Fruit fly (Drosophila melanogaster) whole organism, pupa: ENCODE measurements around the gene CG12983.

Source experiments
- CG10348 ChIP-seq: fragments of 200-800 bp; sonication (Bioruptor generic); IDR thresholded peaks from 2 replicates; pipeline ENCODE4 v1.3.6; 2022; ENCODE audit warnings: missing biosample characterization, missing genetic modification characterization
- CG12605 ChIP-seq: fragments of 200-800 bp; sonication (Bioruptor generic); IDR thresholded peaks from 2 replicates; pipeline ENCODE4 v1.3.6; 2022; ENCODE audit warnings: missing biosample characterization, missing genetic modification characterization
- CG13204 ChIP-seq: fragments of 200-800 bp; sonication (Bioruptor generic); optimal IDR thresholded peaks from 2 replicates; lab custom pipeline; 2018; ENCODE audit warnings: missing biosample characterization, mild to moderate bottlenecking, missing genetic modification characterization, moderate library complexity
- CG14655 ChIP-seq: fragments of 200-800 bp; sonication (Bioruptor generic); optimal IDR thresholded peaks from 3 replicates; lab custom pipeline; 2017; ENCODE audit warnings: mild to moderate bottlenecking, missing biosample characterization, missing genetic modification reagents, missing genetic modification characterization
- CG15710 ChIP-seq: fragments of 200-800 bp; sonication (Bioruptor generic); optimal IDR thresholded peaks from 2 replicates; lab custom pipeline; 2018; ENCODE audit warnings: missing biosample characterization, mild to moderate bottlenecking, missing genetic modification characterization, moderate library complexity
- CG17806 ChIP-seq: fragments of 200-800 bp; sonication (Bioruptor generic); optimal IDR thresholded peaks from 2 replicates; lab custom pipeline; 2018; ENCODE audit warnings: missing biosample characterization, mild to moderate bottlenecking, missing genetic modification characterization, moderate library complexity
- CG32121 ChIP-seq: fragments of 200-800 bp; sonication (Bioruptor generic); IDR thresholded peaks from 2 replicates; pipeline ENCODE4 v1.3.6; 2022; ENCODE audit warnings: missing biosample characterization, missing genetic modification characterization
- CG34367 ChIP-seq: fragments of 200-800 bp; sonication (Bioruptor generic); optimal IDR thresholded peaks from 2 replicates; lab custom pipeline; 2018; ENCODE audit warnings: missing biosample characterization, mild to moderate bottlenecking, missing genetic modification characterization
- CG4496 ChIP-seq: fragments of 200-800 bp; sonication (Bioruptor generic); IDR thresholded peaks from 3 replicates; pipeline ENCODE4 v1.3.6; 2022; ENCODE audit warnings: missing biosample characterization, missing genetic modification characterization
- CG8159 ChIP-seq: fragments of 200-800 bp; sonication (Bioruptor generic); optimal IDR thresholded peaks from 3 replicates; lab custom pipeline; 2018; ENCODE audit warnings: missing biosample characterization, mild to moderate bottlenecking, missing genetic modification characterization, moderate library complexity
- CG8301 ChIP-seq: fragments of 200-800 bp; sonication (Bioruptor generic); optimal IDR thresholded peaks from 2 replicates; lab custom pipeline; 2018; ENCODE audit warnings: missing biosample characterization, mild to moderate bottlenecking, missing genetic modification characterization
- CG9948 ChIP-seq: fragments of 200-800 bp; sonication (Bioruptor generic); optimal IDR thresholded peaks from 2 replicates; lab custom pipeline; 2018; ENCODE audit warnings: missing biosample characterization, mild to moderate bottlenecking, missing genetic modification characterization, moderate library complexity
- D1 ChIP-seq: fragments of 200-800 bp; sonication (Bioruptor generic); optimal IDR thresholded peaks from 2 replicates; lab custom pipeline; 2018; ENCODE audit warnings: missing biosample characterization, mild to moderate bottlenecking, missing genetic modification characterization, moderate library complexity
- EcR ChIP-seq: fragments of 200-800 bp; sonication (Bioruptor generic); optimal IDR thresholded peaks from 3 replicates; lab custom pipeline; 2019; ENCODE audit warnings: missing biosample characterization, missing genetic modification characterization, mild to moderate bottlenecking, moderate library complexity, missing genetic modification reagents
- Ets98B ChIP-seq: fragments of 200-800 bp; sonication (Bioruptor generic); IDR thresholded peaks from 2 replicates; pipeline ENCODE4 v1.3.6; 2022; ENCODE audit warnings: missing biosample characterization, missing genetic modification characterization
- Pif1A ChIP-seq: fragments of 200-800 bp; sonication (Bioruptor generic); optimal IDR thresholded peaks from 3 replicates; lab custom pipeline; 2016; ENCODE audit warnings: missing biosample characterization, missing genetic modification characterization
- Pif1B ChIP-seq: fragments of 200-800 bp; sonication (Bioruptor generic); optimal IDR thresholded peaks from 3 replicates; lab custom pipeline; 2016; ENCODE audit warnings: missing biosample characterization, missing genetic modification characterization
- Snoo ChIP-seq: fragments of 200-800 bp; sonication (Bioruptor generic); optimal IDR thresholded peaks from 3 replicates; lab custom pipeline; 2017; ENCODE audit warnings: missing biosample characterization, mild to moderate bottlenecking, missing genetic modification characterization, inconsistent platforms
- fd96Ca ChIP-seq: fragments of 200-800 bp; sonication (Bioruptor generic); IDR thresholded peaks from 3 replicates; pipeline ENCODE4 v1.3.6; 2022; ENCODE audit warnings: missing biosample characterization, missing genetic modification characterization
- gl ChIP-seq: fragments of 200-800 bp; sonication (Bioruptor generic); optimal IDR thresholded peaks from 2 replicates; lab custom pipeline; 2018; ENCODE audit warnings: missing biosample characterization, mild to moderate bottlenecking, missing genetic modification characterization
- rn ChIP-seq: fragments of 200-800 bp; sonication (Bioruptor generic); IDR thresholded peaks from 2 replicates; pipeline ENCODE4 v1.3.6; 2022; ENCODE audit warnings: missing biosample characterization, missing genetic modification characterization

CG12983 gene

dm6 chr3L:20976967-20977720, 10.6 kb upstream of the CG12983 start:
- TF ChIP-seq CG4496 (GFP tag; lab: Robert Waterston, UW), result no peak
- TF ChIP-seq rn, result no peak
- TF ChIP-seq CG9948 (tag; lab: Kevin White, UChicago), result no peak
- TF ChIP-seq CG8301, result no peak
- no peak for TF ChIP-seq CG8159 (tag; lab: Kevin White, UChicago)
- no peak for TF ChIP-seq D1
- TF ChIP-seq Pif1A (GFP tag; lab: Kevin White, UChicago), result no peak
- TF ChIP-seq Ets98B, result no peak
- TF ChIP-seq, all 21 proteins: peak for 0

dm6 chr3L:20976383-20976782, 9.8 kb upstream of the CG12983 start:
- no peak for TF ChIP-seq CG4496 (GFP tag; lab: Robert Waterston, UW)
- TF ChIP-seq gl (tag; lab: Kevin White, UChicago), result no peak
- TF ChIP-seq Pif1B (GFP tag; lab: Kevin White, UChicago), result no peak
- TF ChIP-seq Snoo, result no peak
- TF ChIP-seq D1, result no peak
- TF ChIP-seq Pif1A (GFP tag; lab: Kevin White, UChicago), result no peak
- TF ChIP-seq CG13204 (GFP tag; lab: Kevin White, UChicago), result no peak
- TF ChIP-seq EcR, result no peak
- no peak for TF ChIP-seq CG10348
- TF ChIP-seq CG8159 (tag; lab: Kevin White, UChicago), result no peak
- no peak for TF ChIP-seq CG14655 (GFP tag; lab: Kevin White, UChicago)
- no peak for TF ChIP-seq CG8301
- TF ChIP-seq CG15710, result no peak
- no peak for TF ChIP-seq CG34367
- TF ChIP-seq CG12605 (GFP tag; lab: Robert Waterston, UW), result no peak
- TF ChIP-seq CG9948 (tag; lab: Kevin White, UChicago), result no peak
- no peak for TF ChIP-seq Ets98B
- TF ChIP-seq rn, result no peak

- no peak for TF ChIP-seq CG14655 (GFP tag; lab: Kevin White, UChicago)
- no peak for TF ChIP-seq Pif1B (GFP tag; lab: Kevin White, UChicago)
- TF ChIP-seq fd96Ca, result no peak
- TF ChIP-seq Snoo, result no peak
- TF ChIP-seq EcR, result no peak
- no peak for TF ChIP-seq CG12605 (GFP tag; lab: Robert Waterston, UW)
- no peak for TF ChIP-seq CG9948 (tag; lab: Kevin White, UChicago)
- no peak for TF ChIP-seq CG17806
- TF ChIP-seq Ets98B, result no peak
- TF ChIP-seq CG4496 (GFP tag; lab: Robert Waterston, UW), result no peak
Observed at dm6 chr3L:20974600-20974999, 8.0 kb upstream of the CG12983 start, which contains the start of gene CG33286. TSS of gene CG33286 (minus strand) at chr3L:20974700.

dm6 chr3L:20970563-20970962, 4.0 kb upstream of the CG12983 start, which contains the start of gene CG33287:
TSS of gene CG33287 (minus strand) at chr3L:20970663.
- TF ChIP-seq CG32121 (GFP tag; lab: Robert Waterston, UW) (no peak), CG14655 (GFP tag; lab: Kevin White, UChicago) (no peak), Pif1A (GFP tag; lab: Kevin White, UChicago) (no peak), gl (tag; lab: Kevin White, UChicago) (no peak)
- TF ChIP-seq, all 21 proteins: peak for 0

- no peak for TF ChIP-seq CG15710
- TF ChIP-seq CG4496 (GFP tag; lab: Robert Waterston, UW), result no peak
- TF ChIP-seq CG10348, result no peak
- no peak for TF ChIP-seq CG12605 (GFP tag; lab: Robert Waterston, UW)
- TF ChIP-seq, all 21 proteins: peak for 0
Observed at dm6 chr3L:20962455-20962854, 4.1 kb downstream of the CG12983 start, which contains the start of gene CG10587. TSS of gene CG10587 (minus strand) at chr3L:20962555.

dm6 chr3L:20961286-20961685, 5.3 kb downstream of the CG12983 start, which contains the start of gene CG11037:
TSS of gene CG11037 (minus strand) at chr3L:20961386.
- TF ChIP-seq CG34367 (no peak), Snoo (no peak), CG9948 (tag; lab: Kevin White, UChicago) (no peak), gl (tag; lab: Kevin White, UChicago) (no peak), Pif1A (GFP tag; lab: Kevin White, UChicago) (no peak), EcR (no peak), CG32121 (GFP tag; lab: Robert Waterston, UW) (no peak), CG15710 (no peak)

dm6 chr3L:20956650-20957049, 9.9 kb downstream of the CG12983 start, which contains the start of the genes Sems and CG10588:
TSS of gene Sems (minus strand) at chr3L:20956750.
TSS of gene CG10588 (plus strand) at chr3L:20956934.
- no peak for TF ChIP-seq CG8301
- no peak for TF ChIP-seq CG4496 (GFP tag; lab: Robert Waterston, UW)
- TF ChIP-seq Ets98B, result no peak
- TF ChIP-seq Snoo, result no peak
- no peak for TF ChIP-seq rn
- TF ChIP-seq CG9948 (tag; lab: Kevin White, UChicago), result no peak
- no peak for TF ChIP-seq Pif1B (GFP tag; lab: Kevin White, UChicago)
- TF ChIP-seq gl (tag; lab: Kevin White, UChicago), result no peak
- no peak for TF ChIP-seq CG13204 (GFP tag; lab: Kevin White, UChicago)
- no peak for TF ChIP-seq CG12605 (GFP tag; lab: Robert Waterston, UW)
